Fruit fly (Drosophila melanogaster): ENCODE data around the gene Neos.
A peak's percentile ranks its signal among the peaks of the same experiment; 100 is the strongest.

Neos gene

DNA sequence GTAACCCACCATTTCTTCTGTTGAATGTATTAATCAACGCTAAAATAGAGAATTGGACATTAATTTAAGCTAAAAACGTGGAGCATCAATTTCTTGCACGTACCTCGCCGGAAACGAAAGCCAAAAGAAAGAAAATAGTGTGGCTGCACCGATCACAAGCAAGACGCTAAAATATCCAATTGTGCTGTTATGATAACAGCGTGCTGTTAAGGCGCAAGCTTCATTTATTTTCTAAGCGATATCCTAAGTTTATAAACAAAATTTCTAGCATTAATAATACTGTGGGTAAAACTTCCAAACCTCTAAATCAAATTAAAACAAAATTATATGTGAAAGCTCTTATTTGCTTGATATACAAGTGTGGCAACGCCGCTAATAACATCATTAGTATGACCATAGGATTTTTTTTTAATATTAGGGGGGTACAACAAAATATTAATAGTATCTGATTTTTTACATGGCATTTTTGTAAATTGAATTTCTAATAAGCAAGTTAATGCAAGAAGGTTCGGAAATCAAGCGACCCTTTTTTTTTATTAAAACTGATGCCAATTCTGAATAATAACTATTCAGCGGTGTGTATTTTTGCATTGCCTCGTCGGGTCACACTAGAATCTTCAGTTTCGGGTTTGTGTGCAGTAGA lies at the start of gene Neos, which contains the start of gene RpL18 (continued):
- TF ChIP-seq Pdp1 (GFP tag; optimal IDR thresholded peaks at IDR 0.05) (peak; percentile 53 to 57), CG31388 (GFP tag; optimal IDR thresholded peaks at IDR 0.05) (peak; percentile 40), Camta (GFP tag; optimal IDR thresholded peaks at IDR 0.05) (peak; percentile 65), Lim3 (GFP tag; IDR thresholded peaks at IDR 0.05) (no peak), ac (GFP tag; optimal IDR thresholded peaks at IDR 0.05) (peak; percentile 41), CG5180 (GFP tag; optimal IDR thresholded peaks at IDR 0.05) (no peak), CG3838 (GFP tag; optimal IDR thresholded peaks at IDR 0.05) (peak; percentile 61), CG7745 (tag; optimal IDR thresholded peaks at IDR 0.05) (no peak), wek (GFP tag; optimal IDR thresholded peaks at IDR 0.05) (peak; percentile 87), emc (GFP tag; optimal IDR thresholded peaks at IDR 0.05) (peak; percentile 30), E2f2 (GFP tag; IDR thresholded peaks at IDR 0.05) (peak; percentile 49), lab (GFP tag; optimal IDR thresholded peaks at IDR 0.05) (peak; percentile 91), sima (GFP tag; optimal IDR thresholded peaks at IDR 0.05) (peak; percentile 31), pan (optimal IDR thresholded peaks at IDR 0.05) (no peak), pan (GFP tag; optimal IDR thresholded peaks at IDR 0.05 in 1 of 2, IDR thresholded peaks at IDR 0.05 in 1 of 2) (peak in 1 of 2 experiments; percentile 8), Sin3A (optimal IDR thresholded peaks at IDR 0.05) (peak; percentile 36), B-H1 (GFP tag; IDR thresholded peaks at IDR 0.05) (no peak; the same call in 2 of the 3 replicates), CrebB (tag; optimal IDR thresholded peaks at IDR 0.05) (peak; percentile 73), ssp (GFP tag; IDR thresholded peaks at IDR 0.05) (no peak), CG9437 (GFP tag; optimal IDR thresholded peaks at IDR 0.05) (peak; percentile 50), mld (GFP tag; IDR thresholded peaks at IDR 0.05; ENCODE audit: partially characterized antibody) (no peak), inv (GFP tag; IDR thresholded peaks at IDR 0.05; ENCODE audit: partially characterized antibody) (no peak), ems (GFP tag; optimal IDR thresholded peaks at IDR 0.05) (peak; percentile 45), CG4360 (GFP tag; IDR thresholded peaks at IDR 0.05) (no peak), CG2120 (GFP tag; optimal IDR thresholded peaks at IDR 0.05) (peak; percentile 82), da (GFP tag; optimal IDR thresholded peaks at IDR 0.05) (no peak), corto (GFP tag; optimal IDR thresholded peaks at IDR 0.05) (peak; percentile 20), Oaz (GFP tag; IDR thresholded peaks at IDR 0.05) (no peak), Drgx (GFP tag; IDR thresholded peaks at IDR 0.05) (no peak; the same call in 1 of the 2 replicates), CG4424 (GFP tag; optimal IDR thresholded peaks at IDR 0.05) (peak; percentile 72), cato (GFP tag; optimal IDR thresholded peaks at IDR 0.05; ENCODE audit: borderline replicate concordance) (peak; percentile 36), CG12659 (GFP tag; optimal IDR thresholded peaks at IDR 0.05) (peak; percentile 92), Sry-δ (GFP tag; optimal IDR thresholded peaks at IDR 0.05) (peak; percentile 48), her (GFP tag; optimal IDR thresholded peaks at IDR 0.05) (peak; percentile 21), nau (GFP tag; optimal IDR thresholded peaks at IDR 0.05) (peak; percentile 84), Kr (GFP tag; optimal IDR thresholded peaks at IDR 0.05) (peak; percentile 1), NC2α (GFP tag; optimal IDR thresholded peaks at IDR 0.05) (peak; percentile 54), Blimp-1 (GFP tag; optimal IDR thresholded peaks at IDR 0.05) (peak; percentile 46), CG7839 (tag; optimal IDR thresholded peaks at IDR 0.05) (peak; percentile 55), bowl (GFP tag; IDR thresholded peaks at IDR 0.05) (no peak), bbx (GFP tag; IDR thresholded peaks at IDR 0.05; ENCODE audit: partially characterized antibody) (no peak; the same call in 1 of the 2 replicates), CG18011 (GFP tag; optimal IDR thresholded peaks at IDR 0.05) (peak; percentile 39), CG10431 (GFP tag; optimal IDR thresholded peaks at IDR 0.05) (peak; percentile 80), chif (GFP tag; optimal IDR thresholded peaks at IDR 0.05) (peak; percentile 49 to 56), CG1603 (tag; optimal IDR thresholded peaks at IDR 0.05) (peak; percentile 53), CG14710 (tag; optimal IDR thresholded peaks at IDR 0.05) (peak; percentile 82), Hsf (GFP tag; optimal IDR thresholded peaks at IDR 0.05) (peak; percentile 78), Asciz (GFP tag; optimal IDR thresholded peaks at IDR 0.05) (peak; percentile 75), tll (GFP tag; optimal IDR thresholded peaks at IDR 0.05) (peak in 1 of 2 experiments; percentile 25)

Measured in whole organism, embryonic.